Worm (Caenorhabditis elegans) whole organism, midembryonic: Measurements from ENCODE around the gene F58H1.3.

Experiments used
- T22C8.4 ChIP-seq: fragments of 200-800 bp; sonication (Bioruptor generic); IDR thresholded peaks from 2 replicates; pipeline ENCODE4 v1.3.6; 2022; ENCODE audit warnings: missing genetic modification characterization, missing compliant biosample characterization
- cog-1 ChIP-seq: sonication (generic microtip); optimal IDR thresholded peaks from 2 replicates; lab custom pipeline; 2016; ENCODE audit warnings: missing genetic modification characterization, missing compliant biosample characterization
- flt-1 ChIP-seq: fragments of 200-800 bp; sonication (Bioruptor generic); IDR thresholded peaks from 2 replicates; pipeline ENCODE4 v1.3.6; 2022; ENCODE audit warnings: missing genetic modification characterization, missing compliant biosample characterization
- klf-2 ChIP-seq: fragments of 200-800 bp; sonication (Bioruptor generic); conservative IDR thresholded peaks from 2 replicates; pipeline ENCODE4 v1.3.6; 2022; ENCODE audit warnings: missing genetic modification reagents, missing genetic modification characterization, missing compliant biosample characterization
- med-1 ChIP-seq: sonication (generic microtip); optimal IDR thresholded peaks from 2 replicates; lab custom pipeline; 2017; ENCODE audit warnings: missing genetic modification characterization, mild to moderate bottlenecking, missing compliant biosample characterization, antibody characterized with exemption, missing genetic modification reagents; ENCODE audit not compliant: insufficient read depth
- ref-1 ChIP-seq: fragments of 200-800 bp; sonication (Bioruptor generic); conservative IDR thresholded peaks from 2 replicates; pipeline ENCODE4 v1.3.6; 2022; ENCODE audit warnings: missing genetic modification reagents, missing genetic modification characterization, missing compliant biosample characterization
- tab-1 ChIP-seq: fragments of 200-800 bp; sonication (Bioruptor generic); IDR thresholded peaks from 2 replicates; pipeline ENCODE4 v1.3.6; 2022; ENCODE audit warnings: missing genetic modification characterization, missing compliant biosample characterization
- ztf-23 ChIP-seq: fragments of 200-800 bp; sonication (Bioruptor generic); IDR thresholded peaks from 2 replicates; pipeline ENCODE4 v1.3.6; 2022; ENCODE audit warnings: missing genetic modification reagents, missing genetic modification characterization, missing compliant biosample characterization

ce11 chrV:11949509-11950117, 15.8 kb downstream of the F58H1.3 start:
- TF ChIP-seq ref-1 (GFP tag; lab: Robert Waterston, UW) (no peak), cog-1 (no peak), tab-1 (GFP tag; lab: Robert Waterston, UW) (no peak), ztf-23 (GFP tag; lab: Robert Waterston, UW) (no peak), T22C8.4 (GFP tag; lab: Robert Waterston, UW) (no peak), med-1 (GFP tag; lab: Kevin White, UChicago) (no peak), klf-2 (GFP tag; lab: Robert Waterston, UW) (no peak), flt-1 (GFP tag; lab: Robert Waterston, UW) (no peak)
